Worm (Caenorhabditis elegans): Measurements from ENCODE around the gene fbxa-47.

The fbxa-47 gene

ce11 chrIII:2245727-2246126 is 13.5 kb upstream of the fbxa-47 start, which contains the start of gene srd-67:
srd-67 (minus strand) TSS chrIII:2245827.
- TF ChIP-seq nhr-11 (tag; optimal IDR thresholded peaks at IDR 0.05) (no peak), aha-1 (tag) (peak; percentile 14)

ce11 chrIII:2243617-2244016 is 11.4 kb upstream of the fbxa-47 start:
- TF ChIP-seq F26F4.8 (GFP tag; conservative IDR thresholded peaks at IDR 0.05) (no peak), aha-1 (tag) (peak; percentile 94)

ce11 chrIII:2240471-2240870 is 8.2 kb upstream of the fbxa-47 start, which contains the start of gene srz-56:
srz-56 (plus strand) TSS chrIII:2240771.
- TF ChIP-seq Y48G9A.11 (GFP tag; IDR thresholded peaks at IDR 0.05) = no peak
- no peak for TF ChIP-seq php-3 (GFP tag; IDR thresholded peaks at IDR 0.05)
- no peak for TF ChIP-seq zfp-2 (tag; optimal IDR thresholded peaks at IDR 0.05)
- no peak for TF ChIP-seq zfp-3 (GFP tag; conservative IDR thresholded peaks at IDR 0.05)
- TF ChIP-seq F37D6.2 (tag; optimal IDR thresholded peaks at IDR 0.05) = no peak
- TF ChIP-seq arid-1 (GFP tag; conservative IDR thresholded peaks at IDR 0.05) = no peak
- no peak for TF ChIP-seq F49E8.2 (tag; optimal IDR thresholded peaks at IDR 0.05; ENCODE audit: borderline replicate concordance)
- no peak for TF ChIP-seq sdz-12 (GFP tag; optimal IDR thresholded peaks at IDR 0.05)
- TF ChIP-seq aly-2 (tag; optimal IDR thresholded peaks at IDR 0.05) = no peak

ce11 chrIII:2239587-2240144 is 7.4 kb upstream of the fbxa-47 start, which contains the start of gene C39B5.10:
C39B5.10 (minus strand) TSS chrIII:2239637.
- TF ChIP-seq ceh-20 (GFP tag; IDR thresholded peaks at IDR 0.05) (no peak), ztf-7 (tag; optimal IDR thresholded peaks at IDR 0.05) (no peak), tag-97 (GFP tag; IDR thresholded peaks at IDR 0.05) (no peak), nhr-102 (tag; optimal IDR thresholded peaks at IDR 0.05) (no peak), zfp-3 (GFP tag; conservative IDR thresholded peaks at IDR 0.05) (no peak), F49E8.2 (tag; optimal IDR thresholded peaks at IDR 0.05; ENCODE audit: borderline replicate concordance) (no peak), pqm-1 (tag; optimal IDR thresholded peaks at IDR 0.05) (peak; percentile 89), zag-1 (tag; optimal IDR thresholded peaks at IDR 0.05) (no peak), vab-7 (GFP tag; IDR thresholded peaks at IDR 0.05) (no peak), zip-2 (tag; optimal IDR thresholded peaks at IDR 0.05) (no peak), unc-62 (GFP tag; optimal IDR thresholded peaks at IDR 0.05 in 1 of 2) (peak in 1 of 2 experiments; percentile 66), unc-62 (tag; optimal IDR thresholded peaks at IDR 0.05) (no peak), zip-11 (GFP tag; IDR thresholded peaks at IDR 0.05) (no peak), lsy-2 (tag; optimal IDR thresholded peaks at IDR 0.05) (no peak), mxl-3 (GFP tag; optimal IDR thresholded peaks at IDR 0.05) (peak; percentile 2), unc-39 (tag; optimal IDR thresholded peaks at IDR 0.05) (no peak), ceh-28 (tag; optimal IDR thresholded peaks at IDR 0.05) (no peak), gei-8 (GFP tag; optimal IDR thresholded peaks at IDR 0.05) (no peak), set-16 (GFP tag; IDR thresholded peaks at IDR 0.05) (no peak), daf-19 (GFP tag; conservative IDR thresholded peaks at IDR 0.05) (no peak), Y5F2A.4 (GFP tag; optimal IDR thresholded peaks at IDR 0.05) (no peak), jun-1 (tag; optimal IDR thresholded peaks at IDR 0.05) (no peak), daf-8 (GFP tag; IDR thresholded peaks at IDR 0.05) (no peak), mes-2 (tag; optimal IDR thresholded peaks at IDR 0.05; ENCODE audit: poor library complexity, severe bottlenecking) (no peak), mdl-1 (tag; optimal IDR thresholded peaks at IDR 0.05) (no peak), hmg-1.1 (GFP tag; IDR thresholded peaks at IDR 0.05) (no peak), madf-5 (GFP tag; IDR thresholded peaks at IDR 0.05) (no peak), nhr-25 (tag; optimal IDR thresholded peaks at IDR 0.05; ENCODE audit: borderline replicate concordance, insufficient read depth) (no peak), nhr-28 (tag; optimal IDR thresholded peaks at IDR 0.05) (peak; percentile 39), nhr-6 (tag; optimal IDR thresholded peaks at IDR 0.05) (no peak), mep-1 (tag; optimal IDR thresholded peaks at IDR 0.05) (no peak), aly-2 (tag; optimal IDR thresholded peaks at IDR 0.05) (no peak), lim-7 (GFP tag; IDR thresholded peaks at IDR 0.05) (no peak), lin-39 (tag; optimal IDR thresholded peaks at IDR 0.05) (no peak), dmd-6 (GFP tag; IDR thresholded peaks at IDR 0.05) (peak; percentile 55), spr-3 (GFP tag; optimal IDR thresholded peaks at IDR 0.05) (no peak), attf-4 (tag; optimal IDR thresholded peaks at IDR 0.05) (no peak)

Measured in whole organism, L4 larva.